Fruit fly (Drosophila melanogaster) whole organism, prepupa: Measurements from ENCODE around the gene EAChm.

Source experiments
- Eip93F ChIP-seq: fragments of 200-800 bp; sonication (Bioruptor generic); optimal IDR thresholded peaks from 2 replicates; lab custom pipeline; 2016; ENCODE audit warnings: missing biosample characterization, mild to moderate bottlenecking, missing genetic modification characterization
- Sox102F ChIP-seq: fragments of 200-800 bp; sonication (Bioruptor generic); optimal IDR thresholded peaks from 2 replicates; lab custom pipeline; 2016; ENCODE audit warnings: missing biosample characterization, mild to moderate bottlenecking, missing genetic modification characterization
- Sox15 ChIP-seq: fragments of 200-800 bp; sonication (Bioruptor generic); optimal IDR thresholded peaks from 3 replicates; lab custom pipeline; 2016; ENCODE audit warnings: missing biosample characterization, missing genetic modification characterization

dm6 chr3L:15073680-15074079, 19.1 kb downstream of the EAChm start:
- TF ChIP-seq Sox15 (GFP tag; lab: Kevin White, UChicago), result no peak
- TF ChIP-seq Sox102F (GFP tag; lab: Kevin White, UChicago), result no peak
- TF ChIP-seq Eip93F (GFP tag; lab: Kevin White, UChicago), result no peak
